Worm (Caenorhabditis elegans) whole organism, L1 larva: Measurements from ENCODE around the gene F07A11.5.

ENCODE experiments used
- C16A3.4 ChIP-seq: fragments of 150-350 bp; optimal IDR thresholded peaks from 2 replicates; lab custom pipeline; 2014; ENCODE audit warnings: missing biosample characterization, missing genetic modification characterization
- Y116A8C.19 ChIP-seq: sonication (generic microtip); optimal IDR thresholded peaks from 2 replicates; lab custom pipeline; 2016; ENCODE audit warnings: missing compliant biosample characterization, missing genetic modification characterization, borderline replicate concordance
- alr-1 ChIP-seq: fragments of 200-800 bp; sonication (Bioruptor generic); optimal IDR thresholded peaks from 2 replicates; lab custom pipeline; 2018; ENCODE audit warnings: borderline replicate concordance, mild to moderate bottlenecking, missing genetic modification characterization, missing compliant biosample characterization
- ceh-82 ChIP-seq, 3 experiments: fragments of 150-350 bp in 1 of 3; sonication (generic microtip) in 2 of 3; optimal IDR thresholded peaks; 2 replicates each; lab custom pipeline; 2014 to 2017; ENCODE audit warnings: missing biosample characterization in 3 of 3, missing genetic modification characterization in 3 of 3
- ceh-90 ChIP-seq: sonication (generic microtip); optimal IDR thresholded peaks from 2 replicates; lab custom pipeline; 2016; ENCODE audit warnings: missing genetic modification characterization, missing compliant biosample characterization
- ces-1 ChIP-seq: fragments of 150-350 bp; optimal IDR thresholded peaks from 2 replicates; lab custom pipeline; 2014; ENCODE audit warnings: missing biosample characterization, missing genetic modification reagents, missing genetic modification characterization
- dpl-1 ChIP-seq, 3 experiments: fragments of 150-350 bp in 2 of 3; sonication (generic microtip) in 1 of 3; optimal IDR thresholded peaks; 2 replicates each; lab custom pipeline; 2014 to 2017; ENCODE audit warnings: missing biosample characterization in 3 of 3, missing genetic modification characterization in 3 of 3, missing genetic modification reagents in 3 of 3
- efl-1 ChIP-seq, 4 experiments: fragments of 150-350 bp; optimal IDR thresholded peaks in 3 of 4; peaks in 1 of 4; 1 replicate in 1 of 4; 2 replicates in 3 of 4; lab custom pipeline; 2014; ENCODE audit warnings: missing biosample characterization in 2 of 4, missing genetic modification characterization in 2 of 4, missing genetic modification reagents in 2 of 4
- fkh-10 ChIP-seq: sonication (generic microtip); optimal IDR thresholded peaks from 2 replicates; lab custom pipeline; 2017; ENCODE audit warnings: missing biosample characterization, missing genetic modification reagents, missing genetic modification characterization
- grh-1 ChIP-seq: fragments of 200-800 bp; sonication (Bioruptor generic); IDR thresholded peaks from 2 replicates; pipeline ENCODE4 v1.3.6; 2022; ENCODE audit warnings: missing genetic modification reagents, missing genetic modification characterization, missing compliant biosample characterization
- lin-14 ChIP-seq: fragments of 200-800 bp; sonication (Bioruptor generic); optimal IDR thresholded peaks from 2 replicates; lab custom pipeline; 2018; ENCODE audit warnings: mild to moderate bottlenecking, missing genetic modification characterization, moderate library complexity, missing compliant biosample characterization
- lin-35 ChIP-seq, 2 experiments: fragments of 150-350 bp; optimal IDR thresholded peaks; 2 replicates each; lab custom pipeline; 2014; ENCODE audit warnings: missing biosample characterization in 2 of 2, missing genetic modification characterization in 2 of 2, missing genetic modification reagents in 2 of 2
- lsy-2 ChIP-seq, 2 experiments: fragments of 150-350 bp; optimal IDR thresholded peaks; 2 replicates each; lab custom pipeline; 2014; ENCODE audit warnings: missing biosample characterization in 2 of 2, missing genetic modification characterization in 2 of 2
- mdl-1 ChIP-seq, 2 experiments: fragments of 150-350 bp; optimal IDR thresholded peaks; 2 replicates each; lab custom pipeline; 2014 to 2017; ENCODE audit warnings: missing biosample characterization in 2 of 2, missing genetic modification characterization in 2 of 2, inconsistent platforms in 1 of 2
- mep-1 ChIP-seq: fragments of 150-350 bp; optimal IDR thresholded peaks from 2 replicates; lab custom pipeline; 2014; ENCODE audit warnings: missing biosample characterization, missing genetic modification characterization
- nhr-11 ChIP-seq: fragments of 150-350 bp; optimal IDR thresholded peaks from 2 replicates; lab custom pipeline; 2014; ENCODE audit warnings: missing biosample characterization, missing genetic modification characterization
- nhr-20 ChIP-seq: sonication (generic microtip); optimal IDR thresholded peaks from 2 replicates; lab custom pipeline; 2016; ENCODE audit warnings: mild to moderate bottlenecking, missing genetic modification characterization, missing compliant biosample characterization
- nhr-47 ChIP-seq: sonication (generic microtip); optimal IDR thresholded peaks from 2 replicates; lab custom pipeline; 2016; ENCODE audit warnings: mild to moderate bottlenecking, missing genetic modification characterization, moderate library complexity, missing compliant biosample characterization
- nhr-71 ChIP-seq: sonication (generic microtip); optimal IDR thresholded peaks from 2 replicates; lab custom pipeline; 2016; ENCODE audit warnings: mild to moderate bottlenecking, missing genetic modification characterization, moderate library complexity, missing compliant biosample characterization
- nhr-76 ChIP-seq: sonication (generic microtip); optimal IDR thresholded peaks from 2 replicates; lab custom pipeline; 2017; ENCODE audit warnings: missing biosample characterization, missing genetic modification characterization
- nhr-85 ChIP-seq: sonication (generic microtip); peaks from one replicate; lab custom pipeline; 2016; ENCODE audit warnings: missing genetic modification characterization, inconsistent platforms, missing compliant biosample characterization
- pax-3 ChIP-seq: fragments of 200-800 bp; sonication (Bioruptor generic); optimal IDR thresholded peaks from 2 replicates; lab custom pipeline; 2018; ENCODE audit warnings: mild to moderate bottlenecking, missing genetic modification characterization, moderate library complexity, missing compliant biosample characterization
- sptf-1 ChIP-seq: fragments of 150-350 bp; optimal IDR thresholded peaks from 2 replicates; lab custom pipeline; 2014; ENCODE audit warnings: missing biosample characterization, missing genetic modification characterization
- sup-37 ChIP-seq: fragments of 200-800 bp; sonication (Bioruptor generic); optimal IDR thresholded peaks from 2 replicates; lab custom pipeline; 2018; ENCODE audit warnings: mild to moderate bottlenecking, missing genetic modification characterization, missing compliant biosample characterization
- tbx-2 ChIP-seq: sonication (generic microtip); optimal IDR thresholded peaks from 2 replicates; lab custom pipeline; 2016; ENCODE audit warnings: missing genetic modification characterization, missing compliant biosample characterization
- unc-130 ChIP-seq: fragments of 150-350 bp; optimal IDR thresholded peaks from 2 replicates; lab custom pipeline; 2017; ENCODE audit warnings: missing biosample characterization, missing genetic modification characterization, inconsistent platforms
- unc-98 ChIP-seq: fragments of 200-800 bp; sonication (Bioruptor generic); IDR thresholded peaks from 2 replicates; pipeline ENCODE4 v1.3.6; 2022; ENCODE audit warnings: missing genetic modification characterization, missing compliant biosample characterization
- vab-15 ChIP-seq: sonication (generic microtip); optimal IDR thresholded peaks from 2 replicates; lab custom pipeline; 2017; ENCODE audit warnings: missing genotype, mild to moderate bottlenecking, missing genetic modification characterization, missing compliant biosample characterization
- zag-1 ChIP-seq: fragments of 150-350 bp; optimal IDR thresholded peaks from 2 replicates; lab custom pipeline; 2014; ENCODE audit warnings: missing biosample characterization, missing genetic modification characterization
- ztf-11 ChIP-seq, 2 experiments: sonication (generic microtip); optimal IDR thresholded peaks; 2 replicates each; lab custom pipeline; 2016 to 2017; ENCODE audit warnings: missing genetic modification characterization in 2 of 2, missing biosample characterization in 1 of 2, missing compliant biosample characterization in 1 of 2
- ztf-4 ChIP-seq: fragments of 150-350 bp; optimal IDR thresholded peaks from 2 replicates; lab custom pipeline; 2014; ENCODE audit warnings: missing biosample characterization, missing genetic modification characterization

Gene F07A11.5

DNA sequence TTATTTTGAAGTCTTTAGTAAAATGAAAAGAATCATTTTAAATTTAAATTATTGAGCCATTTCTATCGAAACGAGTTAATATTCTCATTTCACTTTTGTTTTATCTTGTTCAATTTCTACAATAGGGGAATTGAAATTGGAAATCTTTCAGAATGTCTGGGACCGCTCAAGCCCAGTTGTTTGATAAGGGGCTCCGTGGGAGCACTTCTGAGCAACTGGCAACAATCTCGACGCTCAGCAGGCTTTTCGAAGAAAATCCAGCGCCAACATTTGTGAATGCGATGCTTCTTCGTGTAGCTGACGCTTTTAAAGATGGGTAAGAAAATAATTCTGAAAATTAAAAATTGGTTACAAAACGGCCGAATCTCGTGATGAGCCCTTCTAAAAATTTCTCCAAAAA lies 29.4 kb upstream of the F07A11.5 start, which contains the start of gene ints-7 (continued):
- TF ChIP-seq ces-1 (GFP tag; lab: Kevin White, UChicago) (no peak), tbx-2 (tag; lab: Kevin White, UChicago) (no peak), mep-1 (tag; lab: Kevin White, UChicago) (no peak)

- TF ChIP-seq efl-1 (optimal IDR thresholded peaks at IDR 0.05; lab: Kevin White, UChicago) = no peak
- TF ChIP-seq efl-1 (GFP tag; optimal IDR thresholded peaks at IDR 0.05 in 1 of 2; lab: Kevin White, UChicago) = peak in 1 of 2 experiments; percentile 51
- TF ChIP-seq fkh-10 = no peak
- TF ChIP-seq ceh-82 (tag; optimal IDR thresholded peaks at IDR 0.05; lab: Kevin White, UChicago) = no peak
Measured at ce11 chrII:11588304-11588703, 23.8 kb upstream of the F07A11.5 start.

DNA sequence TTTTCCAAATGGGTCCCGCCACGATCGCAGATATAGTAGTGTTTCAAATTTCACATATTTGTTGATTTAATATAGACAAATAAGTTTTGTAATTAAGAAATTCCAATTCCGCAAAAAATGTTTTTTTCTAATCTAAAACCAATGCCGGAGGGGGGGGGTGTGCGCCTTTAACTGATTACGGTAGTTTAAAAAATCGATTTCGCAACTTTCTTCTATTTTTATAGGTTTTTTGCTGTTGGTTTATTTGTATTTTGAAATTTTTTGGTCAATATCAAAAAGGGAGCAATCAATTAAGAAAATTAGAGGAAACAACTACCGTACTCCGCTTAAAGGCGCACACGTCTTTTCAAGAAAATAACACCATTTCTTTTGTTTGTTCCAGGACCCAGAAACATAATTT lies 20.5 kb upstream of the F07A11.5 start:
- no peak for TF ChIP-seq mep-1 (tag; lab: Kevin White, UChicago)
- no peak for TF ChIP-seq alr-1 (tag; lab: Kevin White, UChicago)
- no peak for TF ChIP-seq sup-37
- TF ChIP-seq nhr-20 = no peak
- no peak for TF ChIP-seq unc-130
- TF ChIP-seq grh-1 = no peak
- TF ChIP-seq nhr-11 = no peak
- TF ChIP-seq Y116A8C.19 (tag; lab: Kevin White, UChicago) = no peak
- no peak for TF ChIP-seq ztf-4 (tag; lab: Kevin White, UChicago)
- no peak for TF ChIP-seq unc-98 (GFP tag; lab: Robert Waterston, UW)
- no peak for TF ChIP-seq nhr-47
- no peak for TF ChIP-seq pax-3 (tag; lab: Kevin White, UChicago)
- no peak for TF ChIP-seq nhr-85
- no peak for TF ChIP-seq C16A3.4 (tag; lab: Kevin White, UChicago)
- no peak for TF ChIP-seq vab-15

ce11 chrII:11592023-11592422 lies 20.1 kb upstream of the F07A11.5 start, which contains the start of gene F07A11.1:
Gene F07A11.1, minus strand, starts transcription at chrII:11592123.
- TF ChIP-seq ceh-90 (tag; lab: Kevin White, UChicago) = no peak

ce11 chrII:11595368-11595996 lies 16.6 kb upstream of the F07A11.5 start, which contains the start of gene gfat-1:
Gene gfat-1, minus strand, starts transcription at chrII:11595418.
- TF ChIP-seq lin-14 (GFP tag; lab: Kevin White, UChicago) (peak; percentile 75), mdl-1 (tag; optimal IDR thresholded peaks at IDR 0.05; lab: Kevin White, UChicago) (peak; percentile 41 to 61), dpl-1 (GFP tag; optimal IDR thresholded peaks at IDR 0.05; lab: Kevin White, UChicago) (peak in 1 of 3 experiments; percentile 15), lsy-2 (tag; optimal IDR thresholded peaks at IDR 0.05; lab: Kevin White, UChicago) (peak in 1 of 2 experiments; percentile 1), zag-1 (tag; lab: Kevin White, UChicago) (no peak), efl-1 (optimal IDR thresholded peaks at IDR 0.05; lab: Kevin White, UChicago) (peak in 1 of 2 experiments; percentile 21), efl-1 (GFP tag; optimal IDR thresholded peaks at IDR 0.05 in 1 of 2; lab: Kevin White, UChicago) (peak; percentile 22 to 87), ztf-11 (tag; optimal IDR thresholded peaks at IDR 0.05; lab: Kevin White, UChicago) (peak in 1 of 2 experiments; percentile 1), lin-35 (GFP tag; optimal IDR thresholded peaks at IDR 0.05; lab: Kevin White, UChicago) (peak in 1 of 2 experiments; percentile 6), sptf-1 (tag; lab: Kevin White, UChicago) (no peak), nhr-71 (tag; lab: Kevin White, UChicago) (peak; percentile 24)

- TF ChIP-seq sptf-1 (tag; lab: Kevin White, UChicago) (no peak), lin-14 (GFP tag; lab: Kevin White, UChicago) (peak; percentile 1), ceh-82 (tag; optimal IDR thresholded peaks at IDR 0.05; lab: Kevin White, UChicago) (no peak), nhr-71 (tag; lab: Kevin White, UChicago) (peak; percentile 86), efl-1 (optimal IDR thresholded peaks at IDR 0.05; lab: Kevin White, UChicago) (no peak), efl-1 (GFP tag; optimal IDR thresholded peaks at IDR 0.05 in 1 of 2; lab: Kevin White, UChicago) (no peak), nhr-76 (no peak)
- TF ChIP-seq, all 84 proteins: peak for 2
Measured at ce11 chrII:11596157-11596740, 15.9 kb upstream of the F07A11.5 start.
